Fruit fly (Drosophila melanogaster) whole organism, pupa: ENCODE data around the gene FucT6.
A peak's percentile ranks its signal among the peaks of the same experiment; 100 is the strongest.

Source experiments
- CG15710 ChIP-seq: fragments of 200-800 bp; sonication (Bioruptor generic); optimal IDR thresholded peaks from 2 replicates; lab custom pipeline; 2018; ENCODE audit warnings: missing biosample characterization, mild to moderate bottlenecking, missing genetic modification characterization, moderate library complexity
- CG17806 ChIP-seq: fragments of 200-800 bp; sonication (Bioruptor generic); optimal IDR thresholded peaks from 2 replicates; lab custom pipeline; 2018; ENCODE audit warnings: missing biosample characterization, mild to moderate bottlenecking, missing genetic modification characterization, moderate library complexity
- CG4496 ChIP-seq: fragments of 200-800 bp; sonication (Bioruptor generic); IDR thresholded peaks from 3 replicates; pipeline ENCODE4 v1.3.6; 2022; ENCODE audit warnings: missing biosample characterization, missing genetic modification characterization
- CG9948 ChIP-seq: fragments of 200-800 bp; sonication (Bioruptor generic); optimal IDR thresholded peaks from 2 replicates; lab custom pipeline; 2018; ENCODE audit warnings: missing biosample characterization, mild to moderate bottlenecking, missing genetic modification characterization, moderate library complexity
- D1 ChIP-seq: fragments of 200-800 bp; sonication (Bioruptor generic); optimal IDR thresholded peaks from 2 replicates; lab custom pipeline; 2018; ENCODE audit warnings: missing biosample characterization, mild to moderate bottlenecking, missing genetic modification characterization, moderate library complexity
- Ets98B ChIP-seq: fragments of 200-800 bp; sonication (Bioruptor generic); IDR thresholded peaks from 2 replicates; pipeline ENCODE4 v1.3.6; 2022; ENCODE audit warnings: missing biosample characterization, missing genetic modification characterization
- fd96Ca ChIP-seq: fragments of 200-800 bp; sonication (Bioruptor generic); IDR thresholded peaks from 3 replicates; pipeline ENCODE4 v1.3.6; 2022; ENCODE audit warnings: missing biosample characterization, missing genetic modification characterization
- gl ChIP-seq: fragments of 200-800 bp; sonication (Bioruptor generic); optimal IDR thresholded peaks from 2 replicates; lab custom pipeline; 2018; ENCODE audit warnings: missing biosample characterization, mild to moderate bottlenecking, missing genetic modification characterization
- rn ChIP-seq: fragments of 200-800 bp; sonication (Bioruptor generic); IDR thresholded peaks from 2 replicates; pipeline ENCODE4 v1.3.6; 2022; ENCODE audit warnings: missing biosample characterization, missing genetic modification characterization

- TF ChIP-seq D1 (tag; lab: Kevin White, UChicago) = no peak
- TF ChIP-seq CG4496 (GFP tag; lab: Robert Waterston, UW) = peak; percentile 55; the same call in 1 of the 3 replicates
- no peak for TF ChIP-seq gl (tag; lab: Kevin White, UChicago)
- no peak for TF ChIP-seq rn (GFP tag; lab: Robert Waterston, UW)
- no peak for TF ChIP-seq CG15710 (tag; lab: Kevin White, UChicago)
- no peak for TF ChIP-seq CG17806 (tag; lab: Kevin White, UChicago)
- no peak for TF ChIP-seq CG9948 (tag; lab: Kevin White, UChicago)
- peak; percentile 70 for TF ChIP-seq Ets98B (GFP tag; lab: Robert Waterston, UW)
- peak; percentile 22; the same call in 1 of the 3 replicates for TF ChIP-seq fd96Ca (GFP tag; lab: Robert Waterston, UW)
Measured at dm6 chrX:11683480-11683879, 26.3 kb downstream of the FucT6 start.
